Worm (Caenorhabditis elegans): ENCODE data around the gene C24H12.6.

DNA sequence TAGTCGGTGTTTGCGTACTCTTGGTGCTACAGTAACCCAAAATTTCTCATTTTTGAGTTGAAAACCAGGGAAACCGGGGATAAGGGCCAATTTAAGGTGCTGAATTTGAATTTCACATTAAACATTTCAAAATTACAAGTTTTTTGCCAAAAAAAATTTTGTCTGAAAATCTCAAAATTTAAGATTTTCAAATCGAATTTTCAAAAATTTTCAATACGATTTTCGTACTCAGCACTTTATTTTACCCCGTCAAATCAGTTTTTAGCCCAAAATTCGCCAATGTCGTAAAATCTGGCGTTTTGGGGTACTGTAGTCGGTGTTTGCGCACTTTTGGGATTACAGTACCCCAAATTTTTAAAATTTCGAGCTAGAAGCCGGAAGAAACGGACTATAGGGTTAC lies 42.2 kb upstream of the C24H12.6 start, which contains the start of gene W10D9.3:
- TF ChIP-seq ama-1 (optimal IDR thresholded peaks at IDR 0.05) (no peak), ama-1 (GFP tag; optimal IDR thresholded peaks at IDR 0.05) (no peak), snpc-4 (GFP tag; optimal IDR thresholded peaks at IDR 0.05) (no peak), snpc-4 (tag; optimal IDR thresholded peaks at IDR 0.05) (no peak), pbrm-1 (GFP tag; IDR thresholded peaks at IDR 0.05) (no peak), rpc-1 (optimal IDR thresholded peaks at IDR 0.05) (no peak), rpc-1 (tag; optimal IDR thresholded peaks at IDR 0.05) (no peak), Y53F4B.3 (GFP tag; IDR thresholded peaks at IDR 0.05) (no peak), gei-17 (GFP tag; optimal IDR thresholded peaks at IDR 0.05) (no peak), tbp1 (GFP tag; optimal IDR thresholded peaks at IDR 0.05) (no peak), rcor-1 (GFP tag; IDR thresholded peaks at IDR 0.05) (no peak), ceh-40 (GFP tag; IDR thresholded peaks at IDR 0.05) (no peak), lin-40 (tag; optimal IDR thresholded peaks at IDR 0.05) (no peak), snpc-1.3 (tag; optimal IDR thresholded peaks at IDR 0.05; ENCODE audit: insufficient read depth) (no peak)
